Worm (Caenorhabditis elegans) whole organism, early embryonic: ENCODE data around the gene R02F11.1.

Experiments
- B0310.2 ChIP-seq: sonication (generic microtip); optimal IDR thresholded peaks from 2 replicates; lab custom pipeline; 2016; ENCODE audit warnings: mild to moderate bottlenecking, missing genetic modification characterization, missing compliant biosample characterization
- F13C5.2 ChIP-seq: sonication (generic microtip); optimal IDR thresholded peaks from 2 replicates; lab custom pipeline; 2017; ENCODE audit warnings: mild to moderate bottlenecking, missing genetic modification characterization, inconsistent platforms, missing compliant biosample characterization
- aly-1 ChIP-seq: sonication (generic microtip); optimal IDR thresholded peaks from 2 replicates; lab custom pipeline; 2016; ENCODE audit warnings: missing genetic modification characterization, missing compliant biosample characterization
- ama-1 ChIP-seq: fragments of 150-350 bp; optimal IDR thresholded peaks from 2 replicates; lab custom pipeline; 2014
- ceh-13 ChIP-seq: fragments of 200-800 bp; sonication (Bioruptor generic); optimal IDR thresholded peaks from 2 replicates; lab custom pipeline; 2018; ENCODE audit warnings: mild to moderate bottlenecking, missing genetic modification characterization, missing compliant biosample characterization
- ceh-36 ChIP-seq: sonication (generic microtip); optimal IDR thresholded peaks from 2 replicates; lab custom pipeline; 2016; ENCODE audit warnings: missing genetic modification characterization, inconsistent platforms, missing compliant biosample characterization
- ets-7 ChIP-seq: sonication (generic microtip); optimal IDR thresholded peaks from 2 replicates; lab custom pipeline; 2016; ENCODE audit warnings: missing genotype, missing genetic modification characterization, missing compliant biosample characterization
- flt-1 ChIP-seq: fragments of 200-800 bp; sonication (Bioruptor generic); IDR thresholded peaks from 2 replicates; pipeline ENCODE4 v1.3.6; 2022; ENCODE audit warnings: missing genetic modification characterization, missing compliant biosample characterization
- hmbx-1 ChIP-seq: sonication (generic microtip); optimal IDR thresholded peaks from 2 replicates; lab custom pipeline; 2016; ENCODE audit warnings: mild to moderate bottlenecking, missing genetic modification characterization, missing compliant biosample characterization
- hmg-4 ChIP-seq: fragments of 200-800 bp; sonication (Bioruptor generic); optimal IDR thresholded peaks from 2 replicates; lab custom pipeline; 2018; ENCODE audit warnings: mild to moderate bottlenecking, missing genetic modification characterization, missing compliant biosample characterization
- hnd-1 ChIP-seq: sonication (generic microtip); optimal IDR thresholded peaks from 2 replicates; lab custom pipeline; 2016; ENCODE audit warnings: missing genetic modification characterization, missing compliant biosample characterization
- pes-1 ChIP-seq: fragments of 200-800 bp; sonication (Bioruptor generic); IDR thresholded peaks from 2 replicates; pipeline ENCODE4 v1.3.6; 2022; ENCODE audit warnings: missing genetic modification reagents, missing genetic modification characterization, missing compliant biosample characterization
- scrt-1 ChIP-seq: fragments of 200-800 bp; sonication (Bioruptor generic); IDR thresholded peaks from 2 replicates; pipeline ENCODE4 v1.3.6; 2022; ENCODE audit warnings: missing genetic modification characterization, missing compliant biosample characterization
- sea-1 ChIP-seq: fragments of 200-800 bp; sonication (Bioruptor generic); conservative IDR thresholded peaks from 2 replicates; pipeline ENCODE4 v1.3.6; 2022; ENCODE audit warnings: missing genetic modification characterization, missing compliant biosample characterization
- tbx-11 ChIP-seq: fragments of 200-800 bp; sonication (Bioruptor generic); IDR thresholded peaks from 2 replicates; pipeline ENCODE4 v1.3.6; 2022; ENCODE audit warnings: missing genetic modification characterization, missing compliant biosample characterization
- tbx-37 ChIP-seq: fragments of 200-800 bp; sonication (Bioruptor generic); conservative IDR thresholded peaks from 2 replicates; pipeline ENCODE4 v1.3.6; 2022; ENCODE audit warnings: missing genetic modification reagents, missing genetic modification characterization, missing compliant biosample characterization
- tra-4 ChIP-seq: sonication (generic microtip); optimal IDR thresholded peaks from 2 replicates; lab custom pipeline; 2017; ENCODE audit warnings: missing genetic modification characterization, missing compliant biosample characterization

Gene R02F11.1

ce11 chrV:4850446-4850845 lies 49.6 kb downstream of the R02F11.1 start:
- no peak for TF ChIP-seq tbx-11 (GFP tag; lab: Robert Waterston, UW)
- TF ChIP-seq hnd-1 (tag; lab: Kevin White, UChicago), result no peak
- no peak for TF ChIP-seq ama-1 (lab: Kevin White, UChicago)
- no peak for TF ChIP-seq ceh-36 (tag; lab: Kevin White, UChicago)
- no peak for TF ChIP-seq tra-4
- no peak for TF ChIP-seq ets-7 (tag; lab: Kevin White, UChicago)
- no peak for TF ChIP-seq tbx-37
- no peak for TF ChIP-seq pes-1
- no peak for TF ChIP-seq B0310.2
- TF ChIP-seq flt-1 (GFP tag; lab: Robert Waterston, UW), result no peak
- TF ChIP-seq ceh-13, result no peak
- TF ChIP-seq sea-1 (GFP tag; lab: Robert Waterston, UW), result no peak
- no peak for TF ChIP-seq hmbx-1 (tag; lab: Kevin White, UChicago)
- TF ChIP-seq aly-1 (tag; lab: Kevin White, UChicago), result no peak
- no peak for TF ChIP-seq F13C5.2
- no peak for TF ChIP-seq scrt-1
- TF ChIP-seq hmg-4 (GFP tag; lab: Kevin White, UChicago), result no peak

ce11 chrV:4851138-4851537 lies 50.2 kb downstream of the R02F11.1 start, which contains the start of gene nex-4:
Gene nex-4 (plus strand): TSS chrV:4851438.
- TF ChIP-seq F13C5.2 (no peak), B0310.2 (no peak), tbx-37 (no peak), ets-7 (tag; lab: Kevin White, UChicago) (no peak), flt-1 (GFP tag; lab: Robert Waterston, UW) (no peak), sea-1 (GFP tag; lab: Robert Waterston, UW) (no peak), ama-1 (lab: Kevin White, UChicago) (no peak), scrt-1 (no peak), hmbx-1 (tag; lab: Kevin White, UChicago) (no peak)

- TF ChIP-seq tra-4, result no peak
- TF ChIP-seq F13C5.2, result no peak
- TF ChIP-seq tbx-37, result no peak
- TF ChIP-seq scrt-1, result no peak
- TF ChIP-seq hmbx-1 (tag; lab: Kevin White, UChicago), result no peak
- no peak for TF ChIP-seq ceh-13
- no peak for TF ChIP-seq pes-1
- no peak for TF ChIP-seq hnd-1 (tag; lab: Kevin White, UChicago)
- no peak for TF ChIP-seq ets-7 (tag; lab: Kevin White, UChicago)
- no peak for TF ChIP-seq flt-1 (GFP tag; lab: Robert Waterston, UW)
- TF ChIP-seq tbx-11 (GFP tag; lab: Robert Waterston, UW), result no peak
- TF ChIP-seq aly-1 (tag; lab: Kevin White, UChicago), result no peak
- no peak for TF ChIP-seq ama-1 (lab: Kevin White, UChicago)
- no peak for TF ChIP-seq B0310.2
- TF ChIP-seq hmg-4 (GFP tag; lab: Kevin White, UChicago), result no peak
- no peak for TF ChIP-seq ceh-36 (tag; lab: Kevin White, UChicago)
- no peak for TF ChIP-seq sea-1 (GFP tag; lab: Robert Waterston, UW)
These were observed 51.1 kb downstream of the R02F11.1 start for ce11 chrV:4851969-4852368.
